Worm (Caenorhabditis elegans) whole organism, early embryonic: ENCODE measurements around the gene nas-39.

Experiments used
- B0310.2 ChIP-seq: sonication (generic microtip); optimal IDR thresholded peaks from 2 replicates; lab custom pipeline; 2016; ENCODE audit warnings: mild to moderate bottlenecking, missing genetic modification characterization, missing compliant biosample characterization
- F13C5.2 ChIP-seq: sonication (generic microtip); optimal IDR thresholded peaks from 2 replicates; lab custom pipeline; 2017; ENCODE audit warnings: mild to moderate bottlenecking, missing genetic modification characterization, inconsistent platforms, missing compliant biosample characterization
- ama-1 ChIP-seq: fragments of 150-350 bp; optimal IDR thresholded peaks from 2 replicates; lab custom pipeline; 2014
- ceh-36 ChIP-seq: sonication (generic microtip); optimal IDR thresholded peaks from 2 replicates; lab custom pipeline; 2016; ENCODE audit warnings: missing genetic modification characterization, inconsistent platforms, missing compliant biosample characterization
- ets-7 ChIP-seq: sonication (generic microtip); optimal IDR thresholded peaks from 2 replicates; lab custom pipeline; 2016; ENCODE audit warnings: missing genotype, missing genetic modification characterization, missing compliant biosample characterization
- flt-1 ChIP-seq: fragments of 200-800 bp; sonication (Bioruptor generic); IDR thresholded peaks from 2 replicates; pipeline ENCODE4 v1.3.6; 2022; ENCODE audit warnings: missing genetic modification characterization, missing compliant biosample characterization
- hmg-4 ChIP-seq: fragments of 200-800 bp; sonication (Bioruptor generic); optimal IDR thresholded peaks from 2 replicates; lab custom pipeline; 2018; ENCODE audit warnings: mild to moderate bottlenecking, missing genetic modification characterization, missing compliant biosample characterization
- scrt-1 ChIP-seq: fragments of 200-800 bp; sonication (Bioruptor generic); IDR thresholded peaks from 2 replicates; pipeline ENCODE4 v1.3.6; 2022; ENCODE audit warnings: missing genetic modification characterization, missing compliant biosample characterization
- sea-1 ChIP-seq: fragments of 200-800 bp; sonication (Bioruptor generic); conservative IDR thresholded peaks from 2 replicates; pipeline ENCODE4 v1.3.6; 2022; ENCODE audit warnings: missing genetic modification characterization, missing compliant biosample characterization
- tbx-11 ChIP-seq: fragments of 200-800 bp; sonication (Bioruptor generic); IDR thresholded peaks from 2 replicates; pipeline ENCODE4 v1.3.6; 2022; ENCODE audit warnings: missing genetic modification characterization, missing compliant biosample characterization
- tbx-37 ChIP-seq: fragments of 200-800 bp; sonication (Bioruptor generic); conservative IDR thresholded peaks from 2 replicates; pipeline ENCODE4 v1.3.6; 2022; ENCODE audit warnings: missing genetic modification reagents, missing genetic modification characterization, missing compliant biosample characterization

DNA sequence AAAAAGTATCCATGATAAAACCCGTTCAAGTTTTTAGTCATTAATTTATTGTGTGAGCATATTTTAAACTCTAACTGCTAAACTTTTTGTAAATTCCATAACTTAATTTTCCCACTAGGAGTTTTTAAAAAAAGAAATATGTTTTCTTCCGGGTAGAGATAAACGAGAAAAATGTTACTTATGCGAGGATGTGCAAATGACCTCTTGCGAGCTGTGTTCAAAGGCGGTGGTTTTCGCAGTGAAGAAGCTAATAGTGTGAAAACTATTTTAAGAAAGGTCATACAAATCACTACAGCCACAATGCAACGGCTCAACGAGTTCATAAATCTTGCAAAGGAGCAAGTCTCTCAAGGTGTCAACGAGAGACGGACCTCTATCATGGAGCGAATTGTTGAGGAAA, 44.3 kb downstream of the nas-39 start, which contains the start of gene K05G3.1:
- TF ChIP-seq ets-7 (tag; lab: Kevin White, UChicago) (no peak), hmg-4 (GFP tag; lab: Kevin White, UChicago) (no peak), F13C5.2 (tag; lab: Kevin White, UChicago) (no peak), flt-1 (no peak), tbx-11 (no peak), ama-1 (lab: Kevin White, UChicago) (no peak), scrt-1 (no peak), ceh-36 (tag; lab: Kevin White, UChicago) (no peak), tbx-37 (GFP tag; lab: Robert Waterston, UW) (no peak), sea-1 (no peak), B0310.2 (tag; lab: Kevin White, UChicago) (no peak)
